Fruit fly (Drosophila melanogaster) whole organism, prepupa: Measurements from ENCODE around the gene Mst89B.

Source experiments
- CG10631 ChIP-seq: fragments of 200-800 bp; sonication (Bioruptor generic); optimal IDR thresholded peaks from 2 replicates; lab custom pipeline; 2016; ENCODE audit warnings: missing biosample characterization, missing genetic modification characterization
- CG11294 ChIP-seq: fragments of 200-800 bp; sonication (Bioruptor generic); IDR thresholded peaks from 2 replicates; pipeline ENCODE4 v1.3.6; 2022; ENCODE audit warnings: missing biosample characterization, missing genetic modification characterization
- CG11762 ChIP-seq: fragments of 200-800 bp; sonication (Bioruptor generic); optimal IDR thresholded peaks from 3 replicates; lab custom pipeline; 2016; ENCODE audit warnings: missing biosample characterization, missing genetic modification characterization; ENCODE audit not compliant: insufficient read depth
- CG11902 ChIP-seq: fragments of 200-800 bp; sonication (Bioruptor generic); optimal IDR thresholded peaks from 3 replicates; lab custom pipeline; 2016; ENCODE audit warnings: missing biosample characterization, missing genetic modification characterization
- CG15336 ChIP-seq: fragments of 200-800 bp; sonication (Bioruptor generic); IDR thresholded peaks from 2 replicates; pipeline ENCODE4 v1.3.6; 2022; ENCODE audit warnings: missing biosample characterization, missing genetic modification characterization
- CG16779 ChIP-seq: fragments of 200-800 bp; sonication (Bioruptor generic); optimal IDR thresholded peaks from 3 replicates; lab custom pipeline; 2017; ENCODE audit warnings: missing biosample characterization, mild to moderate bottlenecking, missing genetic modification characterization
- CG31627 ChIP-seq: fragments of 200-800 bp; sonication (Bioruptor generic); optimal IDR thresholded peaks from 3 replicates; lab custom pipeline; 2016; ENCODE audit warnings: missing biosample characterization, missing genetic modification characterization
- CG32006 ChIP-seq: fragments of 200-800 bp; sonication (Bioruptor generic); optimal IDR thresholded peaks from 3 replicates; lab custom pipeline; 2017; ENCODE audit warnings: missing biosample characterization, mild to moderate bottlenecking, missing genetic modification characterization
- CG34406 ChIP-seq: fragments of 200-800 bp; sonication (Bioruptor generic); optimal IDR thresholded peaks from 3 replicates; lab custom pipeline; 2016; ENCODE audit warnings: missing biosample characterization, missing genetic modification characterization
- CG3919 ChIP-seq: fragments of 200-800 bp; sonication (Bioruptor generic); optimal IDR thresholded peaks from 3 replicates; lab custom pipeline; 2016; ENCODE audit warnings: missing biosample characterization, missing genetic modification characterization
- CG4318 ChIP-seq: fragments of 200-800 bp; sonication (Bioruptor generic); optimal IDR thresholded peaks from 3 replicates; lab custom pipeline; 2017; ENCODE audit warnings: missing biosample characterization, mild to moderate bottlenecking, missing genetic modification characterization
- CG6163 ChIP-seq: fragments of 200-800 bp; sonication (Bioruptor generic); IDR thresholded peaks from 3 replicates; pipeline ENCODE4 v1.3.6; 2022; ENCODE audit warnings: missing biosample characterization, missing genetic modification characterization
- CG6276 ChIP-seq: fragments of 200-800 bp; sonication (Bioruptor generic); optimal IDR thresholded peaks from 2 replicates; lab custom pipeline; 2017; ENCODE audit warnings: missing biosample characterization, mild to moderate bottlenecking, missing genetic modification characterization
- CG6792 ChIP-seq: fragments of 200-800 bp; sonication (Bioruptor generic); optimal IDR thresholded peaks from 3 replicates; lab custom pipeline; 2016; ENCODE audit warnings: missing biosample characterization, missing genetic modification characterization
- CG6808 ChIP-seq: fragments of 200-800 bp; sonication (Bioruptor generic); optimal IDR thresholded peaks from 3 replicates; lab custom pipeline; 2017; ENCODE audit warnings: missing biosample characterization, missing genetic modification characterization, mild to moderate bottlenecking, moderate library complexity, missing genetic modification reagents
- CG6854 ChIP-seq: fragments of 200-800 bp; sonication (Bioruptor generic); optimal IDR thresholded peaks from 2 replicates; lab custom pipeline; 2017; ENCODE audit warnings: missing biosample characterization, mild to moderate bottlenecking, missing genetic modification characterization
- CG8119 ChIP-seq: fragments of 200-800 bp; sonication (Bioruptor generic); IDR thresholded peaks from 3 replicates; pipeline ENCODE4 v1.3.6; 2022; ENCODE audit warnings: missing biosample characterization, missing genetic modification characterization
- CG8319 ChIP-seq: fragments of 200-800 bp; sonication (Bioruptor generic); optimal IDR thresholded peaks from 3 replicates; lab custom pipeline; 2016; ENCODE audit warnings: missing biosample characterization, missing genetic modification characterization
- CG8632 ChIP-seq: fragments of 200-800 bp; sonication (Bioruptor generic); optimal IDR thresholded peaks from 3 replicates; lab custom pipeline; 2016; ENCODE audit warnings: missing biosample characterization, missing genetic modification characterization
- CG9139 ChIP-seq: fragments of 200-800 bp; sonication (Bioruptor generic); optimal IDR thresholded peaks from 3 replicates; lab custom pipeline; 2017; ENCODE audit warnings: missing biosample characterization, mild to moderate bottlenecking, missing genetic modification characterization
- Eip75B ChIP-seq: fragments of 200-800 bp; sonication (Bioruptor generic); optimal IDR thresholded peaks from 3 replicates; lab custom pipeline; 2016; ENCODE audit warnings: missing biosample characterization, missing genetic modification characterization
- Eip78C ChIP-seq: fragments of 200-800 bp; sonication (Bioruptor generic); peaks from one replicate; lab custom pipeline; 2016; ENCODE audit warnings: missing biosample characterization, missing genetic modification characterization
- Eip93F ChIP-seq: fragments of 200-800 bp; sonication (Bioruptor generic); optimal IDR thresholded peaks from 2 replicates; lab custom pipeline; 2016; ENCODE audit warnings: missing biosample characterization, mild to moderate bottlenecking, missing genetic modification characterization
- Ets21C ChIP-seq: fragments of 200-800 bp; sonication (Bioruptor generic); optimal IDR thresholded peaks from 3 replicates; lab custom pipeline; 2016; ENCODE audit warnings: missing biosample characterization, missing genetic modification characterization
- Ets96B ChIP-seq: fragments of 200-800 bp; optimal IDR thresholded peaks from 2 replicates; lab custom pipeline; 2019; ENCODE audit warnings: missing biosample characterization, mild to moderate bottlenecking, missing genetic modification characterization, moderate library complexity
- Gug ChIP-seq: fragments of 200-800 bp; sonication (Bioruptor generic); IDR thresholded peaks from 2 replicates; pipeline ENCODE4 v1.3.6; 2022; ENCODE audit warnings: missing biosample characterization, missing genetic modification characterization
- Hr38 ChIP-seq: sonication (Bioruptor generic); optimal IDR thresholded peaks from 2 replicates; lab custom pipeline; 2016; ENCODE audit warnings: missing biosample characterization, missing genetic modification characterization
- Hr39 ChIP-seq: fragments of 200-800 bp; sonication (Bioruptor generic); optimal IDR thresholded peaks from 2 replicates; lab custom pipeline; 2016; ENCODE audit warnings: missing biosample characterization, missing genetic modification characterization
- Hr4 ChIP-seq: fragments of 200-800 bp; sonication (Bioruptor generic); optimal IDR thresholded peaks from 3 replicates; lab custom pipeline; 2016; ENCODE audit warnings: missing biosample characterization, missing genetic modification characterization
- Met ChIP-seq: fragments of 200-800 bp; sonication (Bioruptor generic); optimal IDR thresholded peaks from 3 replicates; lab custom pipeline; 2016; ENCODE audit warnings: missing biosample characterization, missing genetic modification characterization
- OdsH ChIP-seq: fragments of 200-800 bp; sonication (Bioruptor generic); optimal IDR thresholded peaks from 3 replicates; lab custom pipeline; 2016; ENCODE audit warnings: missing biosample characterization, missing genetic modification characterization
- Smox ChIP-seq: fragments of 200-800 bp; sonication (Bioruptor generic); optimal IDR thresholded peaks from 3 replicates; lab custom pipeline; 2016; ENCODE audit warnings: missing biosample characterization, missing genetic modification characterization
- Sox102F ChIP-seq: fragments of 200-800 bp; sonication (Bioruptor generic); optimal IDR thresholded peaks from 2 replicates; lab custom pipeline; 2016; ENCODE audit warnings: missing biosample characterization, mild to moderate bottlenecking, missing genetic modification characterization
- Sox14 ChIP-seq: fragments of 200-800 bp; sonication (Bioruptor generic); optimal IDR thresholded peaks from 3 replicates; lab custom pipeline; 2016; ENCODE audit warnings: missing biosample characterization, missing genetic modification characterization
- Sox15 ChIP-seq: fragments of 200-800 bp; sonication (Bioruptor generic); optimal IDR thresholded peaks from 3 replicates; lab custom pipeline; 2016; ENCODE audit warnings: missing biosample characterization, missing genetic modification characterization
- achi ChIP-seq: fragments of 200-800 bp; sonication (Bioruptor generic); optimal IDR thresholded peaks from 3 replicates; lab custom pipeline; 2016; ENCODE audit warnings: missing biosample characterization, missing genetic modification characterization
- acj6 ChIP-seq: fragments of 200-800 bp; sonication (Bioruptor generic); optimal IDR thresholded peaks from 3 replicates; lab custom pipeline; 2016; ENCODE audit warnings: missing biosample characterization, missing genetic modification characterization
- cyc ChIP-seq: fragments of 200-800 bp; sonication (Bioruptor generic); optimal IDR thresholded peaks from 3 replicates; lab custom pipeline; 2016; ENCODE audit warnings: missing biosample characterization, missing genetic modification characterization
- eg ChIP-seq: fragments of 200-800 bp; sonication (Bioruptor generic); IDR thresholded peaks from 3 replicates; pipeline ENCODE4 v1.3.6; 2022; ENCODE audit warnings: missing biosample characterization, missing genetic modification characterization
- esn ChIP-seq: fragments of 200-800 bp; sonication (Bioruptor generic); optimal IDR thresholded peaks from 2 replicates; lab custom pipeline; 2016; ENCODE audit warnings: missing biosample characterization, mild to moderate bottlenecking, missing genetic modification characterization, moderate library complexity
- fd59A ChIP-seq: fragments of 200-800 bp; sonication (Bioruptor generic); optimal IDR thresholded peaks from 2 replicates; lab custom pipeline; 2017; ENCODE audit warnings: missing biosample characterization, mild to moderate bottlenecking, missing genetic modification characterization, missing genetic modification reagents
- fkh ChIP-seq: fragments of 200-800 bp; sonication (Bioruptor generic); optimal IDR thresholded peaks from 3 replicates; lab custom pipeline; 2017; ENCODE audit warnings: missing biosample characterization, mild to moderate bottlenecking, missing genetic modification characterization, moderate library complexity
- lz ChIP-seq: fragments of 200-800 bp; sonication (Bioruptor generic); optimal IDR thresholded peaks from 3 replicates; lab custom pipeline; 2016; ENCODE audit warnings: missing biosample characterization, missing genetic modification characterization
- net ChIP-seq: fragments of 200-800 bp; sonication (Bioruptor generic); optimal IDR thresholded peaks from 3 replicates; lab custom pipeline; 2016; ENCODE audit warnings: missing biosample characterization, missing genetic modification characterization
- pdm3 ChIP-seq: fragments of 200-800 bp; sonication (Bioruptor generic); optimal IDR thresholded peaks from 3 replicates; lab custom pipeline; 2016; ENCODE audit warnings: missing biosample characterization, missing genetic modification characterization
- salr ChIP-seq, 2 experiments: fragments of 200-800 bp; sonication (Bioruptor generic); optimal IDR thresholded peaks; 3 replicates each; lab custom pipeline; 2016 to 2018; ENCODE audit warnings: missing biosample characterization in 2 of 2, missing genetic modification characterization in 2 of 2, mild to moderate bottlenecking in 1 of 2
- ss ChIP-seq, 2 experiments: fragments of 200-800 bp; sonication (Bioruptor generic); optimal IDR thresholded peaks; 2 replicates in 1 of 2; 3 replicates in 1 of 2; lab custom pipeline; 2017 to 2018; ENCODE audit warnings: mild to moderate bottlenecking in 2 of 2, missing biosample characterization in 2 of 2, missing genetic modification characterization in 2 of 2, moderate library complexity in 1 of 2
- svp ChIP-seq: fragments of 200-800 bp; sonication (Bioruptor generic); peaks from one replicate; lab custom pipeline; 2016; ENCODE audit warnings: missing biosample characterization, missing genetic modification characterization
- topi ChIP-seq: fragments of 200-800 bp; sonication (Bioruptor generic); optimal IDR thresholded peaks from 3 replicates; lab custom pipeline; 2016; ENCODE audit warnings: missing biosample characterization, missing genetic modification characterization

Gene Mst89B

dm6 chr3R:16241822-16242221 lies 25.0 kb upstream of the Mst89B start:
- TF ChIP-seq CG8632: no peak
- TF ChIP-seq Hr38 (GFP tag; lab: Kevin White, UChicago): no peak
- peak; percentile 2 for TF ChIP-seq Met
- peak; percentile 87 for TF ChIP-seq Eip78C (GFP tag; lab: Kevin White, UChicago)
- TF ChIP-seq Ets21C (GFP tag; lab: Kevin White, UChicago): no peak
- TF ChIP-seq CG11294 (GFP tag; lab: Robert Waterston, UW): no peak
- TF ChIP-seq fd59A: peak; percentile 25
- no peak for TF ChIP-seq CG6163 (GFP tag; lab: Robert Waterston, UW)
- no peak for TF ChIP-seq pdm3 (GFP tag; lab: Kevin White, UChicago)
- no peak for TF ChIP-seq fkh (GFP tag; lab: Kevin White, UChicago)
- peak; percentile 7 for TF ChIP-seq Hr4 (GFP tag; lab: Kevin White, UChicago)
- no peak for TF ChIP-seq CG3919 (GFP tag; lab: Kevin White, UChicago)
- TF ChIP-seq ss (GFP tag; optimal IDR thresholded peaks at IDR 0.05; lab: Kevin White, UChicago): no peak
- peak; percentile 23 for TF ChIP-seq esn (GFP tag; lab: Kevin White, UChicago)
- TF ChIP-seq achi (GFP tag; lab: Kevin White, UChicago): no peak
- no peak for TF ChIP-seq Sox102F (GFP tag; lab: Kevin White, UChicago)
- no peak for TF ChIP-seq CG11762 (GFP tag; lab: Kevin White, UChicago)
- no peak for TF ChIP-seq CG11902 (GFP tag; lab: Kevin White, UChicago)
- TF ChIP-seq CG8119: no peak
- no peak for TF ChIP-seq svp
- TF ChIP-seq Eip75B (GFP tag; lab: Kevin White, UChicago): no peak
- peak; percentile 24 for TF ChIP-seq CG6808
- no peak for TF ChIP-seq CG9139 (GFP tag; lab: Kevin White, UChicago)
- TF ChIP-seq CG4318 (GFP tag; lab: Kevin White, UChicago): peak; percentile 61
- no peak for TF ChIP-seq Eip93F (GFP tag; lab: Kevin White, UChicago)
- no peak for TF ChIP-seq acj6 (GFP tag; lab: Kevin White, UChicago)
- TF ChIP-seq Gug (GFP tag; lab: Robert Waterston, UW): no peak
- TF ChIP-seq Sox15 (GFP tag; lab: Kevin White, UChicago): peak; percentile 11
- no peak for TF ChIP-seq CG34406 (GFP tag; lab: Kevin White, UChicago)
- TF ChIP-seq CG8319 (GFP tag; lab: Kevin White, UChicago): no peak
- TF ChIP-seq topi (GFP tag; lab: Kevin White, UChicago): no peak
- TF ChIP-seq Hr39 (GFP tag; lab: Kevin White, UChicago): no peak
- no peak for TF ChIP-seq net (GFP tag; lab: Kevin White, UChicago)
- TF ChIP-seq CG10631 (GFP tag; lab: Kevin White, UChicago): peak; percentile 25
- peak; percentile 42 for TF ChIP-seq CG6276 (GFP tag; lab: Kevin White, UChicago)
- no peak for TF ChIP-seq CG6792 (GFP tag; lab: Kevin White, UChicago)
- peak; percentile 6 for TF ChIP-seq CG31627 (GFP tag; lab: Kevin White, UChicago)
- no peak for TF ChIP-seq CG16779 (tag; lab: Kevin White, UChicago)
- peak in 1 of 2 experiments; percentile 88 for TF ChIP-seq salr (GFP tag; optimal IDR thresholded peaks at IDR 0.05; lab: Kevin White, UChicago)
- no peak for TF ChIP-seq OdsH (GFP tag; lab: Kevin White, UChicago)
- TF ChIP-seq CG6854 (GFP tag; lab: Kevin White, UChicago): no peak
- TF ChIP-seq Smox (GFP tag; lab: Kevin White, UChicago): peak; percentile 51
- no peak for TF ChIP-seq lz (GFP tag; lab: Kevin White, UChicago)
- TF ChIP-seq CG32006 (GFP tag; lab: Kevin White, UChicago): peak; percentile 69
- no peak for TF ChIP-seq Ets96B
- no peak for TF ChIP-seq Sox14 (GFP tag; lab: Kevin White, UChicago)
- no peak for TF ChIP-seq eg
- TF ChIP-seq CG15336 (GFP tag; lab: Robert Waterston, UW): no peak
- TF ChIP-seq cyc: no peak
